Fruit fly (Drosophila melanogaster) whole organism, embryonic: ENCODE results near the gene CG31872.

Experiments used
- Aef1 ChIP-seq: fragments of 200-800 bp; sonication (Bioruptor generic); IDR thresholded peaks from 3 replicates; pipeline ENCODE4 v1.3.6; 2022; ENCODE audit warnings: missing biosample characterization, missing genetic modification characterization
- CG11398 ChIP-seq: fragments of 200-800 bp; sonication (Bioruptor generic); optimal IDR thresholded peaks from 2 replicates; lab custom pipeline; 2016; ENCODE audit warnings: missing biosample characterization, missing genetic modification characterization
- CG11504 ChIP-seq: fragments of 200-800 bp; sonication (Bioruptor generic); optimal IDR thresholded peaks from 3 replicates; lab custom pipeline; 2019; ENCODE audit warnings: missing biosample characterization, mild to moderate bottlenecking, missing genetic modification characterization, moderate library complexity
- CG12769 ChIP-seq: fragments of 200-800 bp; sonication (Bioruptor generic); optimal IDR thresholded peaks from 2 replicates; lab custom pipeline; 2019; ENCODE audit warnings: missing biosample characterization, mild to moderate bottlenecking, missing genetic modification characterization, moderate library complexity
- CG13424 ChIP-seq: fragments of 200-800 bp; sonication (Bioruptor generic); optimal IDR thresholded peaks from 2 replicates; lab custom pipeline; 2019; ENCODE audit warnings: missing biosample characterization, mild to moderate bottlenecking, missing genetic modification characterization, moderate library complexity
- CG14441 ChIP-seq: fragments of 200-800 bp; sonication (Bioruptor generic); IDR thresholded peaks from 2 replicates; pipeline ENCODE4 v1.3.6; 2022; ENCODE audit warnings: missing biosample characterization, missing genetic modification characterization
- CG16779 ChIP-seq: fragments of 200-800 bp; sonication (Bioruptor generic); IDR thresholded peaks from 2 replicates; pipeline ENCODE4 v1.3.6; 2022; ENCODE audit warnings: missing biosample characterization, missing genetic modification characterization
- CG17612 ChIP-seq: fragments of 200-800 bp; sonication (Bioruptor generic); IDR thresholded peaks from 2 replicates; pipeline ENCODE4 v1.3.6; 2022; ENCODE audit warnings: missing biosample characterization, missing genetic modification characterization
- CG1832 ChIP-seq: fragments of 200-800 bp; sonication (Bioruptor generic); optimal IDR thresholded peaks from 2 replicates; lab custom pipeline; 2017; ENCODE audit warnings: missing biosample characterization, mild to moderate bottlenecking, missing genetic modification characterization, inconsistent platforms
- CG18619 ChIP-seq: fragments of 200-800 bp; sonication (Bioruptor generic); optimal IDR thresholded peaks from 3 replicates; lab custom pipeline; 2017; ENCODE audit warnings: missing biosample characterization, mild to moderate bottlenecking, missing genetic modification characterization
- CG2199 ChIP-seq: fragments of 200-800 bp; sonication (Bioruptor generic); IDR thresholded peaks from 3 replicates; pipeline ENCODE4 v1.3.6; 2022; ENCODE audit warnings: missing biosample characterization, missing genetic modification characterization
- CG31224 ChIP-seq: fragments of 200-800 bp; sonication (Bioruptor generic); IDR thresholded peaks from 2 replicates; pipeline ENCODE4 v1.3.6; 2022; ENCODE audit warnings: missing biosample characterization, missing genetic modification characterization
- CG3726 ChIP-seq: fragments of 200-800 bp; sonication (Bioruptor generic); IDR thresholded peaks from 3 replicates; pipeline ENCODE4, ENCODE4 v1.3.6; 2022; ENCODE audit warnings: missing biosample characterization, missing genetic modification characterization
- CG4854 ChIP-seq: fragments of 200-800 bp; sonication (Bioruptor generic); optimal IDR thresholded peaks from 2 replicates; lab custom pipeline; 2016; ENCODE audit warnings: missing biosample characterization, missing genetic modification characterization, inconsistent platforms
- CG5953 ChIP-seq: fragments of 200-800 bp; sonication (Bioruptor generic); IDR thresholded peaks from 2 replicates; pipeline ENCODE4 v1.3.6; 2022; ENCODE audit warnings: missing biosample characterization, missing genetic modification characterization
- CG6689 ChIP-seq: fragments of 200-800 bp; sonication (Bioruptor generic); IDR thresholded peaks from 2 replicates; pipeline ENCODE4 v1.3.6; 2022; ENCODE audit warnings: missing biosample characterization, missing genetic modification characterization
- CG6791 ChIP-seq: fragments of 200-800 bp; sonication (Bioruptor generic); IDR thresholded peaks from 3 replicates; pipeline ENCODE4 v1.3.6; 2022; ENCODE audit warnings: missing biosample characterization, missing genetic modification characterization; ENCODE audit not compliant: partially characterized antibody
- CG8290 ChIP-seq, 3 experiments: fragments of 200-800 bp; sonication (Bioruptor generic); optimal IDR thresholded peaks; 2 replicates each; lab custom pipeline; 2016 to 2019; ENCODE audit warnings: missing biosample characterization in 3 of 3, missing genetic modification characterization in 3 of 3, mild to moderate bottlenecking in 2 of 3, moderate library complexity in 1 of 3
- CTCF ChIP-seq: fragments of 200-800 bp; sonication (Bioruptor generic); optimal IDR thresholded peaks from 2 replicates; lab custom pipeline; 2017; ENCODE audit warnings: missing biosample characterization, mild to moderate bottlenecking, missing genetic modification characterization, moderate library complexity
- Hmr ChIP-seq: fragments of 200-800 bp; sonication (Bioruptor generic); optimal IDR thresholded peaks from 3 replicates; lab custom pipeline; 2017; ENCODE audit warnings: mild to moderate bottlenecking, missing biosample characterization, missing genetic modification reagents, missing genetic modification characterization
- Hr78 ChIP-seq, 2 experiments: fragments of 200-800 bp in 1 of 2; fragments of >200 bp in 1 of 2; sonication (Bioruptor generic) in 1 of 2; optimal IDR thresholded peaks; 2 replicates each; lab custom pipeline; 2017 to 2019; ENCODE audit warnings: missing biosample characterization in 2 of 2, missing genetic modification characterization in 2 of 2, mild to moderate bottlenecking in 1 of 2, moderate library complexity in 1 of 2
- Kr ChIP-seq: fragments of 200-800 bp; sonication (Bioruptor generic); optimal IDR thresholded peaks from 2 replicates; lab custom pipeline; 2017; ENCODE audit warnings: missing biosample characterization, mild to moderate bottlenecking, missing genetic modification characterization
- Meics ChIP-seq: fragments of 200-800 bp; sonication (Bioruptor generic); optimal IDR thresholded peaks from 2 replicates; lab custom pipeline; 2017; ENCODE audit warnings: missing biosample characterization, mild to moderate bottlenecking, missing genetic modification characterization
- Myb ChIP-seq: fragments of 200-800 bp; sonication (Bioruptor generic); optimal IDR thresholded peaks from 2 replicates; lab custom pipeline; 2016; ENCODE audit warnings: missing biosample characterization, missing genetic modification characterization
- Sin3A ChIP-seq: fragments of >200 bp; optimal IDR thresholded peaks from 2 replicates; lab custom pipeline; 2018
- Taf1 ChIP-seq: fragments of 200-800 bp; sonication (Bioruptor generic); IDR thresholded peaks from 2 replicates; pipeline ENCODE4 v1.3.6; 2022; ENCODE audit warnings: missing biosample characterization, missing genetic modification characterization
- Usf ChIP-seq: fragments of 200-800 bp; sonication (Bioruptor generic); optimal IDR thresholded peaks from 2 replicates; lab custom pipeline; 2017; ENCODE audit warnings: missing genotype, missing biosample characterization, missing genetic modification characterization
- abd-A ChIP-seq: fragments of 200-800 bp; sonication (Bioruptor generic); optimal IDR thresholded peaks from 3 replicates; lab custom pipeline; 2019; ENCODE audit warnings: missing biosample characterization, mild to moderate bottlenecking, missing genetic modification characterization, moderate library complexity
- amos ChIP-seq: fragments of 200-800 bp; sonication (Bioruptor generic); IDR thresholded peaks from 2 replicates; pipeline ENCODE4 v1.3.6; 2022; ENCODE audit warnings: missing biosample characterization, missing genetic modification characterization; ENCODE audit not compliant: partially characterized antibody
- ash1 ChIP-seq: fragments of 200-800 bp; sonication (Bioruptor generic); optimal IDR thresholded peaks from 2 replicates; lab custom pipeline; 2018; ENCODE audit warnings: missing biosample characterization, mild to moderate bottlenecking, missing genetic modification characterization
- bbx ChIP-seq: fragments of 200-800 bp; sonication (Bioruptor generic); IDR thresholded peaks from 2 replicates; pipeline ENCODE4 v1.3.6; 2022; ENCODE audit warnings: missing biosample characterization, missing genetic modification characterization; ENCODE audit not compliant: partially characterized antibody
- dm ChIP-seq: fragments of 200-800 bp; sonication (Bioruptor generic); optimal IDR thresholded peaks from 3 replicates; lab custom pipeline; 2016; ENCODE audit warnings: missing biosample characterization, missing genetic modification characterization
- dmrt11E ChIP-seq: fragments of 200-800 bp; sonication (Bioruptor generic); optimal IDR thresholded peaks from 3 replicates; lab custom pipeline; 2018; ENCODE audit warnings: missing biosample characterization, mild to moderate bottlenecking, missing genetic modification characterization, moderate library complexity
- fru ChIP-seq: fragments of >200 bp; optimal IDR thresholded peaks from 2 replicates; lab custom pipeline; 2017
- fu2 ChIP-seq: fragments of 200-800 bp; sonication (Bioruptor generic); optimal IDR thresholded peaks from 2 replicates; lab custom pipeline; 2016; ENCODE audit warnings: missing biosample characterization, missing genetic modification characterization
- gcm ChIP-seq: fragments of 200-800 bp; sonication (Bioruptor generic); optimal IDR thresholded peaks from 2 replicates; lab custom pipeline; 2019; ENCODE audit warnings: missing biosample characterization, mild to moderate bottlenecking, missing genetic modification characterization, moderate library complexity
- gem ChIP-seq: fragments of 200-800 bp; sonication (Bioruptor generic); optimal IDR thresholded peaks from 2 replicates; lab custom pipeline; 2019; ENCODE audit warnings: missing biosample characterization, mild to moderate bottlenecking, missing genetic modification characterization, moderate library complexity
- h ChIP-seq: fragments of >200 bp; optimal IDR thresholded peaks from 2 replicates; lab custom pipeline; 2017
- ken ChIP-seq: fragments of 200-800 bp; sonication (Bioruptor generic); IDR thresholded peaks from 3 replicates; pipeline ENCODE4 v1.3.6; 2022; ENCODE audit warnings: missing biosample characterization, missing genetic modification characterization
- lmd ChIP-seq: fragments of 200-800 bp; sonication (Bioruptor generic); IDR thresholded peaks from 2 replicates; pipeline ENCODE4 v1.3.6; 2022; ENCODE audit warnings: missing biosample characterization, missing genetic modification characterization
- nerfin-2 ChIP-seq: fragments of 200-800 bp; sonication (Bioruptor generic); IDR thresholded peaks from 2 replicates; pipeline ENCODE4 v1.3.6; 2022; ENCODE audit warnings: missing biosample characterization, missing genetic modification characterization; ENCODE audit not compliant: partially characterized antibody
- pb ChIP-seq: fragments of 200-800 bp; sonication (Bioruptor generic); optimal IDR thresholded peaks from 3 replicates; lab custom pipeline; 2016; ENCODE audit warnings: missing biosample characterization, missing genetic modification characterization
- psq ChIP-seq: fragments of 200-800 bp; sonication (Bioruptor generic); optimal IDR thresholded peaks from 2 replicates; lab custom pipeline; 2017; ENCODE audit warnings: missing biosample characterization, missing genetic modification characterization
- row ChIP-seq: fragments of 200-800 bp; sonication (Bioruptor generic); IDR thresholded peaks from 3 replicates; pipeline ENCODE4 v1.3.6; 2022; ENCODE audit warnings: missing biosample characterization, missing genetic modification characterization
- schlank ChIP-seq: fragments of 200-800 bp; sonication (Bioruptor generic); optimal IDR thresholded peaks from 2 replicates; lab custom pipeline; 2018; ENCODE audit warnings: missing biosample characterization, mild to moderate bottlenecking, missing genetic modification characterization
- sens ChIP-seq: fragments of 200-800 bp; sonication (Bioruptor generic); peaks from one replicate; lab custom pipeline; 2016; ENCODE audit warnings: missing biosample characterization, missing genetic modification characterization
- sim ChIP-seq: fragments of 200-800 bp; sonication (Bioruptor generic); IDR thresholded peaks from 2 replicates; pipeline ENCODE4 v1.3.6; 2022; ENCODE audit warnings: missing biosample characterization, missing genetic modification characterization
- sna ChIP-seq: fragments of 200-800 bp; sonication (Bioruptor generic); IDR thresholded peaks from 2 replicates; pipeline ENCODE4 v1.3.6; 2022; ENCODE audit warnings: missing biosample characterization, missing genetic modification characterization; ENCODE audit not compliant: partially characterized antibody
- stwl ChIP-seq: fragments of 200-800 bp; sonication (Bioruptor generic); optimal IDR thresholded peaks from 3 replicates; lab custom pipeline; 2018; ENCODE audit warnings: missing biosample characterization, mild to moderate bottlenecking, missing genetic modification characterization, moderate library complexity
- tna ChIP-seq: fragments of 200-800 bp; sonication (Bioruptor generic); IDR thresholded peaks from 2 replicates; pipeline ENCODE4 v1.3.6; 2022; ENCODE audit warnings: missing biosample characterization, missing genetic modification characterization; ENCODE audit not compliant: partially characterized antibody
- vvl ChIP-seq: fragments of 200-800 bp; sonication (Bioruptor generic); IDR thresholded peaks from 2 replicates; pipeline ENCODE4 v1.3.6; 2022; ENCODE audit warnings: missing biosample characterization, missing genetic modification characterization

Gene CG31872

DNA sequence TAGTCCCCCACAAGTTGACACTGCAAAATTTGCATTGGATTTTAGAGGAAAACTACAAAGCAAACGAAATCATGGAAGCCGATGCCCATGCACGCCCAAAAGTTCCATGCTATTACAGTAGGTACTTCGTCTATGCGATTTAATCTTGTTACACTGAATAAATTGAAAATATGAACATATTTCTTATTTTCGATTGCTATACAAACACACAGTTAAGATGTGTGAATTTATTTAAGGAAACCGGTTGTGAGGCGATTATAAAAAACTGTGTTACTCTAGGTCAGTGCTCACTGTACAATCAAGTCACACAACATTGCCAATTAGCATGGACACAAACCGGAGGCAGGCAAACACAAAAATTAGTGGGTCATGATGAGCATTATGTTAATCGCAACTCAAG is 25.9 kb downstream of the CG31872 start (continued):
- peak; percentile 87 for TF ChIP-seq CG12769 (tag; lab: Kevin White, UChicago)
- peak; percentile 50 for TF ChIP-seq dmrt11E
- TF ChIP-seq schlank (tag; lab: Kevin White, UChicago): peak; percentile 6
- peak; percentile 33; the same call in 1 of the 2 replicates for TF ChIP-seq CG17612 (GFP tag; lab: Robert Waterston, UW)
- TF ChIP-seq ash1: no peak
- peak; percentile 92 for TF ChIP-seq vvl (GFP tag; lab: Robert Waterston, UW)
- TF ChIP-seq lmd: peak; percentile 90
- peak; percentile 52 for TF ChIP-seq dm
- peak; percentile 63 for TF ChIP-seq CG16779 (GFP tag; lab: Robert Waterston, UW)
- TF ChIP-seq sim (GFP tag; lab: Robert Waterston, UW): peak; percentile 54; the same call in 1 of the 2 replicates
- peak; percentile 85 for TF ChIP-seq gem (tag; lab: Kevin White, UChicago)
- peak; percentile 62 for TF ChIP-seq CG31224 (GFP tag; lab: Robert Waterston, UW)
- TF ChIP-seq Meics (GFP tag; lab: Kevin White, UChicago): peak; percentile 75
- TF ChIP-seq fu2: peak; percentile 58
- no peak for TF ChIP-seq Sin3A (lab: Kevin White, UChicago)
- TF ChIP-seq fru (lab: Kevin White, UChicago): no peak
- TF ChIP-seq Usf (GFP tag; lab: Kevin White, UChicago): peak; percentile 16
- peak; percentile 70 for TF ChIP-seq pb (GFP tag; lab: Kevin White, UChicago)
- TF ChIP-seq CG1832 (GFP tag; lab: Kevin White, UChicago): no peak
- TF ChIP-seq Taf1 (GFP tag; lab: Robert Waterston, UW): peak; percentile 41; the same call in 1 of the 2 replicates
- peak; percentile 77; the same call in 2 of the 3 replicates for TF ChIP-seq ken (GFP tag; lab: Robert Waterston, UW)
- peak; percentile 54 for TF ChIP-seq CG4854
- TF ChIP-seq Hr78 (GFP tag; optimal IDR thresholded peaks at IDR 0.05; lab: Kevin White, UChicago): no peak
- TF ChIP-seq Hmr (GFP tag; lab: Kevin White, UChicago): peak; percentile 66
- TF ChIP-seq CG18619: peak; percentile 56
- no peak for TF ChIP-seq tna
- TF ChIP-seq CG5953: peak; percentile 75
- no peak for TF ChIP-seq bbx (GFP tag; lab: Robert Waterston, UW)
- TF ChIP-seq CG14441 (GFP tag; lab: Robert Waterston, UW): peak; percentile 95
- TF ChIP-seq h: no peak
- TF ChIP-seq gcm: peak; percentile 48
- TF ChIP-seq Aef1: peak; percentile 87
- TF ChIP-seq CG3726 (GFP tag; lab: Robert Waterston, UW): peak; percentile 73; the same call in 2 of the 3 replicates
- peak; percentile 43 for TF ChIP-seq psq (GFP tag; lab: Kevin White, UChicago)
- peak; percentile 64 for TF ChIP-seq CG11398 (GFP tag; lab: Kevin White, UChicago)
- TF ChIP-seq Kr (GFP tag; lab: Kevin White, UChicago): no peak
- TF ChIP-seq CG6791 (GFP tag; lab: Robert Waterston, UW): no peak
- peak; percentile 24 for TF ChIP-seq CG8290 (GFP tag; optimal IDR thresholded peaks at IDR 0.05; lab: Kevin White, UChicago)
- TF ChIP-seq CG8290 (tag; optimal IDR thresholded peaks at IDR 0.05; lab: Kevin White, UChicago): peak in 1 of 2 experiments; percentile 85
- no peak for TF ChIP-seq nerfin-2 (GFP tag; lab: Robert Waterston, UW)
- TF ChIP-seq, all 482 proteins: peak for 350

DNA sequence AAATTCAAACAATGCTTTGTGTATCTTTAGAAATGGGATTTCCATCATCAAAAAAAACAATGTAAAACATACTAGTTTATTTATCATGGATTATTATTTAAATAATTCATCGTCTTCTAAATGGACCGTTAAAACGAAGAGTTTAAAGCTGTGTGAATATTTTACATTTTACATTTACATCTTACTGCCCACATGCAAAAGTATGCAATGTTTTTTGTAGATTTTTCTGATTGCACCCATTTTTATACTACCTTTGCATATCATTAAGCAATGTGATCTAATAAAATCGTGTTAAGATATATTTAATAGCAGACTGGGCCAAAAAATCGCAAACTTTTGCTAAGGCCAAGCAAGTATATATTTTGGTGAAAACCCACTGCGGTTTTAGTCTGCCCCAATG is 31.8 kb downstream of the CG31872 start:
- TF ChIP-seq row: no peak
- TF ChIP-seq Aef1: no peak
- no peak for TF ChIP-seq abd-A
- TF ChIP-seq sna (GFP tag; lab: Robert Waterston, UW): no peak
- no peak for TF ChIP-seq CG13424 (tag; lab: Kevin White, UChicago)
- TF ChIP-seq sens (GFP tag; lab: Kevin White, UChicago): peak; percentile 12
- TF ChIP-seq Myb (GFP tag; lab: Kevin White, UChicago): peak; percentile 80
- no peak for TF ChIP-seq CG6689
- peak; percentile 49 for TF ChIP-seq CTCF (GFP tag; lab: Kevin White, UChicago)
- TF ChIP-seq amos (GFP tag; lab: Robert Waterston, UW): peak; percentile 23; the same call in 1 of the 2 replicates
- peak; percentile 8 for TF ChIP-seq stwl
- 0 out of 3 replicates have a peak, but pooled peaks have one; percentile 60 for TF ChIP-seq CG2199 (GFP tag; lab: Robert Waterston, UW)
- TF ChIP-seq CG11504: peak; percentile 44
